Worm (Caenorhabditis elegans): Measurements from ENCODE around the gene C06E1.7.

ce11 chrIII:8577534-8577933, 16.0 kb downstream of the C06E1.7 start:
- TF ChIP-seq tab-1 (GFP tag; IDR thresholded peaks at IDR 0.05) (no peak), T22C8.4 (GFP tag; IDR thresholded peaks at IDR 0.05) (no peak), klf-2 (GFP tag; conservative IDR thresholded peaks at IDR 0.05) (no peak), ztf-29 (GFP tag; IDR thresholded peaks at IDR 0.05) (no peak), ref-1 (GFP tag; conservative IDR thresholded peaks at IDR 0.05) (no peak), flt-1 (GFP tag; IDR thresholded peaks at IDR 0.05) (no peak), cog-1 (tag; optimal IDR thresholded peaks at IDR 0.05) (no peak), med-1 (GFP tag; optimal IDR thresholded peaks at IDR 0.05; ENCODE audit: insufficient read depth) (no peak)

Measured in whole organism, midembryonic.